Worm (Caenorhabditis elegans) whole organism, L4 larva: ENCODE data around the gene col-159.

Experiments
- F10B5.3 ChIP-seq: sonication (generic microtip); optimal IDR thresholded peaks from 2 replicates; lab custom pipeline; 2016; ENCODE audit warnings: mild to moderate bottlenecking, missing genetic modification characterization, missing compliant biosample characterization
- Y75B8A.6 ChIP-seq: fragments of 200-800 bp; sonication (Bioruptor generic); IDR thresholded peaks from 2 replicates; pipeline ENCODE4 v1.3.6; 2022; ENCODE audit warnings: missing genetic modification reagents, missing genetic modification characterization, missing compliant biosample characterization
- arid-1 ChIP-seq: fragments of 200-800 bp; sonication (Bioruptor generic); conservative IDR thresholded peaks from 2 replicates; pipeline ENCODE4 v1.3.6; 2022; ENCODE audit warnings: missing genetic modification reagents, missing genetic modification characterization, missing compliant biosample characterization
- ceh-32 ChIP-seq: sonication (generic microtip); optimal IDR thresholded peaks from 2 replicates; lab custom pipeline; 2016; ENCODE audit warnings: mild to moderate bottlenecking, missing genetic modification characterization, missing compliant biosample characterization; ENCODE audit not compliant: poor library complexity
- ceh-82 ChIP-seq: sonication (generic microtip); optimal IDR thresholded peaks from 2 replicates; lab custom pipeline; 2017; ENCODE audit warnings: missing biosample characterization, missing genetic modification characterization
- egl-27 ChIP-seq: sonication (generic microtip); optimal IDR thresholded peaks from 3 replicates; lab custom pipeline; 2017; ENCODE audit warnings: missing biosample characterization, missing genetic modification reagents, missing genetic modification characterization
- gei-8 ChIP-seq: fragments of 200-800 bp; sonication (Bioruptor generic); optimal IDR thresholded peaks from 2 replicates; lab custom pipeline; 2018; ENCODE audit warnings: mild to moderate bottlenecking, missing genetic modification characterization, missing compliant biosample characterization
- jun-1 ChIP-seq: fragments of 150-350 bp; optimal IDR thresholded peaks from 2 replicates; lab custom pipeline; 2014; ENCODE audit warnings: missing biosample characterization, missing genetic modification reagents, missing genetic modification characterization
- lin-1 ChIP-seq: fragments of 200-800 bp; sonication (Bioruptor generic); IDR thresholded peaks from 2 replicates; pipeline ENCODE4 v1.3.6; 2022; ENCODE audit warnings: missing genetic modification reagents, missing genetic modification characterization, missing compliant biosample characterization
- mdl-1 ChIP-seq, 2 experiments: fragments of 150-350 bp in 1 of 2; sonication (generic microtip) in 1 of 2; optimal IDR thresholded peaks; 2 replicates each; lab custom pipeline; 2014 to 2017; ENCODE audit warnings: missing biosample characterization in 2 of 2, missing genetic modification characterization in 2 of 2
- nhr-102 ChIP-seq: sonication (generic microtip); optimal IDR thresholded peaks from 2 replicates; lab custom pipeline; 2016; ENCODE audit warnings: mild to moderate bottlenecking, missing genetic modification characterization, moderate library complexity, missing compliant biosample characterization
- zag-1 ChIP-seq: fragments of 150-350 bp; optimal IDR thresholded peaks from 2 replicates; lab custom pipeline; 2014; ENCODE audit warnings: missing biosample characterization, missing genetic modification characterization
- ztf-11 ChIP-seq: fragments of 150-350 bp; optimal IDR thresholded peaks from 2 replicates; lab custom pipeline; 2014; ENCODE audit warnings: missing biosample characterization, missing genetic modification characterization

ce11 chrV:13166582-13166981, 35.4 kb downstream of the col-159 start:
- TF ChIP-seq egl-27 (tag; lab: Kevin White, UChicago) (no peak), ceh-82 (tag; lab: Kevin White, UChicago) (no peak), mdl-1 (tag; optimal IDR thresholded peaks at IDR 0.05; lab: Kevin White, UChicago) (no peak), lin-1 (no peak), jun-1 (no peak), zag-1 (no peak), nhr-102 (tag; lab: Kevin White, UChicago) (no peak), ceh-32 (no peak), Y75B8A.6 (no peak), arid-1 (GFP tag; lab: Robert Waterston, UW) (no peak), F10B5.3 (tag; lab: Kevin White, UChicago) (no peak), gei-8 (GFP tag; lab: Kevin White, UChicago) (no peak), ztf-11 (tag; lab: Kevin White, UChicago) (no peak)
